Fruit fly (Drosophila melanogaster) Kc167 (cell line): Measurements from ENCODE around the gene CtsL4.

ENCODE experiments used
- Myc ChIP-seq: fragments of >200 bp; optimal IDR thresholded peaks from 2 replicates; lab custom pipeline; 2017; ENCODE audit warnings: missing external identifiers
- h ChIP-seq: fragments of >200 bp; optimal IDR thresholded peaks from 3 replicates; lab custom pipeline; 2018; ENCODE audit warnings: missing external identifiers
- insv ChIP-seq: fragments of >200 bp; optimal IDR thresholded peaks from 3 replicates; lab custom pipeline; 2018; ENCODE audit warnings: missing external identifiers
- psq ChIP-seq: fragments of >200 bp; optimal IDR thresholded peaks from 2 replicates; lab custom pipeline; 2017; ENCODE audit warnings: missing external identifiers
- ttk ChIP-seq: sonication (Bioruptor generic); optimal IDR thresholded peaks from 2 replicates; lab custom pipeline; 2017; ENCODE audit warnings: missing external identifiers

DNA sequence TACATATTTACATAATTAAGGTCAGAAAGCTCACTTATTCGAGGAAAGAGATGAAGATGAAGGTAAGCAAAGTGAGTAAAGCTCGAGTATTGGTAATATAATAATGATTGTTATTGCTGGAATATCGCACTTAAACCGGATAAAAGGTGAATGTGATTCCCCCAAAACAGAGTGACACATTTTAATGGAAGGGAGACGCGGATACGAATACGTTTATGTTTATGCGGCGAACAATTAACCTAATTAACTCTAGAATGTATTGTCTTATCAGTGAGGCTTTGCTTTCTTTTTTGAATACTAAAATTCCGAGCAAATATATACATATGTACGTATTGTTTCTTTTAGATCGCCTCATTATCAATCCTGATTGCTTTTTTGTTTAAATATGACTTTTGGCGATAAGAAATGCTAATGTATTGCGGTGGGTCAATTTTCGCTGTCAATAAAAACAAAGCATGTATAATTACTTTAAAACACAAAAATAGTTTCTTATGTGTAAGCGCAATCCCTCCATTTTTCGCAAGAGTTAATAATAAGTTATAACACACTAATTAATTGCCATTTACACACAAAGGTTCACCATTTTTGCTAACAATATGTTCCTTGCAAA, 50.8 kb downstream of the CtsL4 start:
- TF ChIP-seq Myc (no peak), h (no peak), psq (lab: Kevin White, UChicago) (no peak), insv (lab: Kevin White, UChicago) (no peak), ttk (lab: Kevin White, UChicago) (no peak)
